Fruit fly (Drosophila melanogaster) whole organism, wandering third instar larva: ENCODE measurements around the gene CG14207.

ENCODE experiments used
- CG9705 ChIP-seq: fragments of 200-800 bp; sonication (Bioruptor generic); optimal IDR thresholded peaks from 2 replicates; lab custom pipeline; 2018; ENCODE audit warnings: missing biosample characterization, mild to moderate bottlenecking, missing genetic modification characterization
- CrebA ChIP-seq: fragments of 200-800 bp; sonication (Bioruptor generic); optimal IDR thresholded peaks from 2 replicates; lab custom pipeline; 2016; ENCODE audit warnings: missing biosample characterization, mild to moderate bottlenecking, missing genetic modification characterization, borderline replicate concordance
- HLH106 ChIP-seq: fragments of 200-800 bp; optimal IDR thresholded peaks from 3 replicates; lab custom pipeline; 2019; ENCODE audit warnings: missing biosample characterization, mild to moderate bottlenecking, missing genetic modification characterization, moderate library complexity
- Hr78 ChIP-seq: fragments of >200 bp; optimal IDR thresholded peaks from 2 replicates; lab custom pipeline; 2017; ENCODE audit warnings: missing biosample characterization, missing genetic modification characterization
- N ChIP-seq: fragments of >200 bp; optimal IDR thresholded peaks from 2 replicates; lab custom pipeline; 2018; ENCODE audit warnings: missing biosample characterization, missing external identifiers, missing genetic modification characterization
- OdsH ChIP-seq: fragments of 200-800 bp; sonication (Bioruptor generic); optimal IDR thresholded peaks from 2 replicates; lab custom pipeline; 2016; ENCODE audit warnings: missing biosample characterization, mild to moderate bottlenecking, missing genetic modification characterization
- dl ChIP-seq, 2 experiments: fragments of 175-275, 200-275 bp in 1 of 2; fragments of 200-275 bp in 1 of 2; sonication (Bioruptor generic); optimal IDR thresholded peaks; lab custom pipeline; 2018; ENCODE audit warnings: mild to moderate bottlenecking in 2 of 2, missing biosample characterization in 2 of 2, missing genetic modification characterization in 2 of 2, moderate library complexity in 2 of 2; ENCODE audit not compliant: partially characterized antibody in 2 of 2, insufficient read depth in 1 of 2
- dmrt93B ChIP-seq: fragments of 200-800 bp; sonication (Bioruptor generic); optimal IDR thresholded peaks from 2 replicates; lab custom pipeline; 2018; ENCODE audit warnings: missing biosample characterization, mild to moderate bottlenecking, missing genetic modification characterization
- ey ChIP-seq: fragments of 200-800 bp; sonication (Bioruptor generic); optimal IDR thresholded peaks from 2 replicates; lab custom pipeline; 2016; ENCODE audit warnings: missing biosample characterization, missing genetic modification characterization
- h ChIP-seq: fragments of 200-800 bp; sonication (Bioruptor generic); optimal IDR thresholded peaks from 3 replicates; lab custom pipeline; 2016; ENCODE audit warnings: missing biosample characterization, mild to moderate bottlenecking, missing genetic modification characterization
- rgr ChIP-seq: fragments of 200-800 bp; sonication (Bioruptor generic); optimal IDR thresholded peaks from 3 replicates; lab custom pipeline; 2016; ENCODE audit warnings: missing biosample characterization, mild to moderate bottlenecking, missing genetic modification characterization
- usp ChIP-seq: fragments of >200 bp; optimal IDR thresholded peaks from 2 replicates; lab custom pipeline; 2017; ENCODE audit warnings: missing biosample characterization, missing genetic modification characterization
- woc ChIP-seq: sonication (Bioruptor generic); optimal IDR thresholded peaks from 2 replicates; lab custom pipeline; 2016; ENCODE audit warnings: missing biosample characterization, mild to moderate bottlenecking, missing genetic modification characterization

DNA sequence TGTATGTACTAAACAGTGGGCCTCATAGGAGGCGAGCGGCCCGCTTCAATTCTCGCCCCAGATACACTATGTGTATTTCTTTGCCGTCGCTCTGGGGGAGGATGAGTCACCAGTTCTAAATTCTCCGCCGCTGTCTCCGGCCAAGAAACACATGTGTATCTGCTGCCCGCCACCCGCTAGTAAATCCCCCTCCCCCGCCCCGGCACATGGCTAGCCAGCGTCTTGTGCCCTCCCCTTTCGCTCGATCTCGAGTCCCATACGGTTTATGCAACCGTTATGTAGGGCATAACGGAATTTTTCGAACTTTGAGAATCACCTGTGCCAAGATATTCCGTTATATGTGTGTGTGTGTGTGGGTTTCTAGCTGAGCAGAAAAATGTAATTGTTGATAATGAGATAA, 916 bp downstream of the CG14207 start:
- no peak for TF ChIP-seq N
- TF ChIP-seq h (GFP tag; lab: Kevin White, UChicago) = no peak
- no peak for TF ChIP-seq CrebA (GFP tag; lab: Kevin White, UChicago)
- TF ChIP-seq rgr (GFP tag; lab: Kevin White, UChicago) = no peak
- no peak for TF ChIP-seq OdsH (GFP tag; lab: Kevin White, UChicago)
- TF ChIP-seq usp (GFP tag; lab: Kevin White, UChicago) = no peak
- TF ChIP-seq ey (GFP tag; lab: Kevin White, UChicago) = no peak
- TF ChIP-seq woc (GFP tag; lab: Kevin White, UChicago) = no peak
- no peak for TF ChIP-seq Hr78 (GFP tag; lab: Kevin White, UChicago)
- TF ChIP-seq dl (GFP tag; optimal IDR thresholded peaks at IDR 0.05; lab: Kevin White, UChicago; ENCODE audit: insufficient read depth in 1 of 2, partially characterized antibody in 2 of 2) = no peak
- no peak for TF ChIP-seq dmrt93B (GFP tag; lab: Kevin White, UChicago)
- TF ChIP-seq CG9705 (GFP tag; lab: Kevin White, UChicago) = no peak
- no peak for TF ChIP-seq HLH106
